Worm (Caenorhabditis elegans): Measurements from ENCODE around the gene B0393.9.
"Not testable (repeated sequence)": the region's sequence is repeated elsewhere in the genome, so short reads cannot be mapped to it uniquely, and the experiment has no call there.

Gene B0393.9

DNA sequence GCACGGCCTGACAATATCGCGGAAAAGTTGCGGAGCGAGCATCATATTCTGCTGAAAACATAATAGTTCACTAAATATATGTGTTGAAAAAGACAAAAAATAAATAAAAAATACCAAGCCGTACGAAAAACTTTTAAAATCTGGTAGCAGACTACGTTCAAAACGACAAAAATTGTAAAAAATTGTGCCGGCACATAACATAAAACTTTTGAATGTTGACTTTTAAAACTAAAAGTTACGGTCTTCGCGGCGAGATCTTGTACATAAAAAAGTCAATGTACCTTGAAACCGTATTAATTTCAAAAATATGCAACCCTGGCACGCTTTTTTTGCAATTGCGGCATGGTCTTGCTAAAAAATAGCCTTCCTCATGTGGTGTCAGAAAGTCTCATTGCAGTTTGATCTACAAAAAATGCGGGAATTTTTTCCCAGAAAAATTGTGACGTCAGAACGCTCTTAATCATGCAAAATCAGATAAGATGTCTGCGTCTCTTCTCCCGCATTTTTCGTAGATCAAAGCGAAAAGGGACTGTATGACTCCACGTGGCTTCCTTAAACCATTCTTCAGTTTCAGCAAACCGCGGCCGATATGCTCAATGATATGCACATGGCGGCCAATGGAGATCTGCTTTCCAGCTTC lies 2.1 kb upstream of the B0393.9 start, which contains the start of the genes gex-5 and C38D4.10:
TSS of gene gex-5 (minus strand) at position 51 of the 640 bp plus-strand sequence.
TSS of gene C38D4.10 (plus strand) at position 590 of the 640 bp plus-strand sequence.
- not testable (repeated sequence) for TF ChIP-seq unc-62 (GFP tag; optimal IDR thresholded peaks at IDR 0.05)

DNA sequence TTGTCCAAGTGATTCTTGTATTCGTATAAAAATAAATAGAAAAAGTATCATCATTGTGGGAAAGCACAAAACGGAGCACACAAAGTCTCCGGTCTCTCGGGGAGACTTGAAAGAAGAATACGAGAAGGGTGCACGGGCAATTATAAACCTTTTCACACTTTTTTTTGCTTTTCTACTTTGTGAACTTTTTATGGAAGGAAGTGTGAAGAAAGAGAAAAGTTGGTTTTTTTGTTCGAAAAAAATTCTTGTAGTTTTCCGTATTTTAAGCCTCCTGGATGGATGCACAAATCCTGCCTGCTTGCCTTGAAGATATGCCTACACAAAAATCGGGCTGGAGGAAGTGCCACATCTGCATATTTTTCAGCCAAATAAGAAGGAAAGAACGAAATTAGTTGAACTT lies 2.0 kb downstream of the B0393.9 start, which contains the start of gene B0393.7:
TSS of gene B0393.7 (minus strand) at position 101 of the 400 bp plus-strand sequence.
- no peak for TF ChIP-seq unc-62 (GFP tag; optimal IDR thresholded peaks at IDR 0.05)

DNA sequence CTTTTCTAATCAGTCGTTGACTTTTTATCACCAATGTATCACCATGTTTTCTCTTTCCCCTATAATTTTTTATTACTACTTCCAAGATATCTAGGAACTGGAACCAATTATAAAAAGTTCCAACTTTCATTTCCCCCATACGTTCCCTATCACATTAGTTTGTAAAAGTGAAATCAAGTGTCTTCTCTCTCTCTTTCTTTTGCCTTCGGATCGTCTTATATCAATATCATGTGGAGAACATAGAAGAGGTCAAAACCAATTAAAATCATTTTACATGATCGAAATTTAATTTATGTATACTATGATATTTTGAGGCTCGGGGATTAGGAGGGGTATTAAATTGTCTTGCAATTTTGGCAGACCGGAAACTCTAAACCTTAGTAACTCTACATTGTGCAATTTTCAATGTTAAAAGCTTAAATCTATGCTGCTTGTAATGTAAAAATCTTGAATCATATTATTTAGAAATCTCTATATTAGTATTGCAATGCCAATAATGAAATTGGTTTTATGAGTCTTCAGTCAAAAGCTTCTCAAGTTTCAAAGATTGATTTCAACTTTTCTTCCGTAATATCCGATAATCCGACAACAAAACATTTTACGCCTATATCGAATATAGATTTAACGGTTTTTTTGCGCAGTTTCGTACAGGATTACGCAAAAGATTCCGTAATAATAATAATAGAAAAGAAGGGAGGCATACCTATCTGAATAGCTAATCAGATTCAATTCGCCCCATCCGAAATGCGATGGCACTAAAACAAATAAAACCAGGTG lies 11.9 kb downstream of the B0393.9 start:
- no peak for TF ChIP-seq unc-62 (GFP tag; optimal IDR thresholded peaks at IDR 0.05)

DNA sequence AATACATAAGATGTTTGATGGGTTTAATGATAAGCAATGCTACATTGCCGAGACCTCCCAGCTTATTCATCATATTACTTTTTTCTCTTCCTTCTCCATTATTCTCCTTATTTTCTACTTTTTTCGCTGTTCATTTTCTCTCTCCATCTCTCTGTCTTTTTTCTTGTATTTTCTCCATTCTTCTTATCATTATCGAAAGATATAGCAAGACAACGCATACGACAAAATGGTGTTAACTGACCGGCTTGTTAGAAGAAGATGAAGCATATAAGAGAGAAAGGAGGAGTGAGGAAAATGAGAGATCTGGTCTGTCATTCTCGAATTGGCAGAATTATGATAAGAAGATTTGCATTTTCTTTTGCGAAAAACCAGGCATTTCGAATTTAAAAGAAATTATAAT lies 13.1 kb downstream of the B0393.9 start:
- TF ChIP-seq unc-62 (GFP tag; optimal IDR thresholded peaks at IDR 0.05): no peak

DNA sequence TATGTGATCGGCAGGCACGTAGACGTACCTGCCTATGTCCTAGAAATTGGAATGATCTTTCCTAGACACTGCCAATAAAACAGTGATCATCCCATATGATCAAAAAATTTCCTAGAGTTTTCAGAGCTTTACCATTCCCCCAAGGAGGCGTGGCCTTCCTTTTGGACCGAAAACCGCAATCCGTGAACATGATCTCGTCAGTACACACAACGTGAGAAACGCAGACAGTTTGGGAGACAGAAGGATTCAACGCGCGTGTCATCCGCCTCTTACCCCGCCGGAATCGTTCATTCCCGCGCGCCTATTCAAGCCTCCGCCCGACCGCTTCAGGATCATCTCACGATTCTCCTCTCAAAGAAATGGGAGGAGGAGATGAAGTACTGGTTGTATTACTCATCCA lies 14.5 kb downstream of the B0393.9 start, which contains the start of gene B0393.5:
TSS of gene B0393.5 (plus strand) at position 301 of the 400 bp plus-strand sequence.
- TF ChIP-seq unc-62 (GFP tag; optimal IDR thresholded peaks at IDR 0.05): no peak

DNA sequence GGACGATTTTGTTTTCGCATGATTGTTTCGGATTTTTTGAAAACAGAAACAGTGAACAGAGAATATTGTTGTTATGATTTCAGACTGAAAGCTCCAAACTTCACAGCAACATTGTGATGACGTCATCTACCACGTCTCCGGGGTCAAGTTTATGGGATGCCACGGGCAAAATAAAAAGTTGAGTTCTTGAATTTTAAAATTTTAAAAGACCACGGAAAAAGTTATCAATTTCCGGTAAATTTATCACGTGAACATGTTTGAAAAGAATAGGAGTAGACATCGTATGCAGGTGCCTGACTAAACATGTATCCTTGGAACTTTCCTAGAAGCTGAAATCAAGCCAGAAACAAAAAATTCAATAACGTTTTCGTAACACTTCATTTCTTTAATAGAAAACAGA lies 16.4 kb downstream of the B0393.9 start, which contains the start of gene B0393.4:
TSS of gene B0393.4 (minus strand) at position 101 of the 400 bp plus-strand sequence.
- no peak for TF ChIP-seq unc-62 (GFP tag; optimal IDR thresholded peaks at IDR 0.05)

DNA sequence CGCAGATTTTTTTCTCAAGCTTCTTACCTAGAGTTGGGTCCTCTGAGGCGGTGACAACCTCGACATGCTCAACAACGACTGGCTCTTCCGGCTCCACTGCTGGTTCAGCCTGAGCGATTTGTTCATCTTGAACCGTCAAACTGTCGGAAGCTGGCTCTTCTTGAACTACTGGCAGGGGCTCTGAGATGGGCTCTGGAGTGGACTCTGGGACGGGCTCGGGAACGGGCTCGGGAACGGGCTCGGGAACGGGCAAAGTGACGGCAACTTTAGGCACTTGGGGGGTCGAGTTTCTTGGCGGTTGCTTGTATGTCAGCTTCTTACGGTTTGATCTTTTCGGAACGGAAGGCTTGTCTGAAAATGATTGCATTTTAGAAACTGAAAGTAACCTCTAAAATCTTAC lies 17.1 kb downstream of the B0393.9 start:
- no peak for TF ChIP-seq unc-62 (GFP tag; optimal IDR thresholded peaks at IDR 0.05)

DNA sequence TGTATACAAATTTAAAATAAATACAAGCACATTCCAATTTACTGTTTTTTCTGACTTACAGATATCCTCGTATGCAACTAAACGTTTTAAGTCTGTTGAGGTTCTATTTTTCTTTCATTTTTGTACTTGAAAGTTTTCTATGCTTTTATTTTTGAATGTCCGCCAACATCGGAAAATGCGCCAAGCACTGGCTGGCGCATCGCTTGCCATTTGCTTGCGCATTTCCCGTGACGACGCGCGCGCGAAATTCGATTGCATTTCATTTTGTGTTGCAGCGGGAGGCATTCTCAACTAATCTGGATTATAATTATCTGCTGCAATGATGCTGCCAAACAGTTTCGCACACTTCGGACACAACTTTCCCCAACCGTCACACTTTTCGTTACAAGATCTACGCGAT lies 23.0 kb downstream of the B0393.9 start, which contains the start of gene fbxl-2:
TSS of gene fbxl-2 (plus strand) at position 278 of the 400 bp plus-strand sequence.
- TF ChIP-seq unc-62 (GFP tag; optimal IDR thresholded peaks at IDR 0.05): no peak

DNA sequence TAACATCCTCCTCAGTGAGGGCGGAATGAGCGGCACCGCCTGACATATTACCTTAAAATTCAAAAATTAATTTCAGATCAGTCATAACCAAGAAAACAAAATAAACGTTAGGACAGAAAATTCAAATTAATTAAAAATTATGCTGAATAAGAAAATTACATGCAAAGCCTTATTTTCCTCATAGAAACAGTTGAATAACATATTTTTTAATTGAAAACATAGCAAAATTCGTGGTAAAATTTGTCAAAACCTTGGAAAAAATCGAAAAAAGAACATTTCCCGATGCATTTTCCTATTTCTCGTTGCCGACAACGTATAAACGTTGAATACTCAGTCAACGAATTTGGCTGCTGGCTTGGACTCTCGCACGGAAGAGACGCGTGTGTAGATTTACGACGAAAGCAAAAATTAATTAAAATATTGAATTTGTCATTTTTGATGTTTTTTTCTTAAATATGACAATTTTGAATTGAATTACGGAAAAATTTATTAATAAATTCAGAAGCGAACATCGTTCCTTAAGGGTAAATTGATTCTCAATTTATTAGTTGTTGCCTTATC lies 25.9 kb downstream of the B0393.9 start, which contains the start of the genes rps-0 and rbg-3:
TSS of gene rps-0 (minus strand) at position 51 of the 561 bp plus-strand sequence.
TSS of gene rbg-3 (plus strand) at position 424 of the 561 bp plus-strand sequence.
- no peak for TF ChIP-seq unc-62 (GFP tag; optimal IDR thresholded peaks at IDR 0.05)

DNA sequence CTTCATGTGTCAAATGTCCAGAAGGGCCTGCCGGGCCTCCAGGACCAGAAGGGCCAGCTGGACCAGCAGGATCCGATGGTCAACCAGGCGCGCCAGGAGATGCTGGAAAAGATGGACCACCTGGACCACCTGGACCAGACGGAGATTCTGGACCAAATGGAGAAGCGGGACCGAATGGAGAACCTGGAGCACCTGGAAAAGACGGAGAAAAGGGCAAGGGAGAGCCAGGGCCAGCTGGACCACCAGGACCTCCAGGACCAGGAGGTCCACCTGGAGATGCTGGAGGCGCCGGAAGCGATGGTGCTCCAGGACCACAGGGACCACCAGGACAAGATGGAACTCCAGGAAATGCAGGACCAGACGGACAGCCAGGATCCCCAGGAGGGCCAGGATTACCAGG lies 31.3 kb downstream of the B0393.9 start:
- no peak for TF ChIP-seq unc-62 (GFP tag; optimal IDR thresholded peaks at IDR 0.05)

DNA sequence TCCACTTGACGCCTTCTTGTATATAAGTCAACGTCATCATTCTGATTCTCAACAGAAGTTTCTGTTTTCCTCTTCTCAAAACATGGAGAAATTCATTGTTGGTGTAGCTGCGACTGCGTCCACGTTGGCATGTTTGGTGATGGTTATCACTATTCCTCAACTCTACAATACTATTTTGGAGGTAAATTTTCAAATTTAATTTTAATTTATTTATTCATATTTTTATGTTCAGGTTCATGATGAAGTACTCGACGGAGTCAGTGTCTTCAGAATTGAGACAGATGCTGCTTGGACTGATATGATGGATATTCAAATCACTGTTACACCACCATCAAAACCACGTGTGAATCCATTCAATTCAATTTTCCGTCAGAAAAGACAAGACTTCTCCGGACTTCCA lies 31.8 kb downstream of the B0393.9 start, which contains the start of gene col-89:
TSS of gene col-89 (plus strand) at position 19 of the 400 bp plus-strand sequence.
- no peak for TF ChIP-seq unc-62 (GFP tag; optimal IDR thresholded peaks at IDR 0.05)

DNA sequence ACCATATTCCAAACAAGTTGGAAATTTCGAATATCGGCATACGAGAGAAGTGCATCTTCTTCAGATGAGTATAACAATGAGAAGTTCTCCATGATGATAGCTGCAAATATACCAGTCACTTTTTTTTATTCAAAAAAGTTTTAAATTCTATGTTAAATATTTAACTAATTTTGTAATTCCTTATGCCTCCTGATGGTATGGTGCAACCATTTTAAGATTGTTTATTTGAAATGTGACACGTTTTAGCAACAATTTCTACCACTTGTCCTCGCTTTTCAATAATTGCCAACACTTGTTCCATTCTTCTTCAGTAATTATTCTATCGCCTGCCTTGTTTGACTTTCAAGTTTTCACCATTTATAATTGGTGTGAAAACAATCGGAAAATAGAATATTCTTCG lies 34.0 kb downstream of the B0393.9 start, which contains the start of gene F17C8.6:
TSS of gene F17C8.6 (minus strand) at position 101 of the 400 bp plus-strand sequence.
- TF ChIP-seq unc-62 (GFP tag; optimal IDR thresholded peaks at IDR 0.05): no peak

DNA sequence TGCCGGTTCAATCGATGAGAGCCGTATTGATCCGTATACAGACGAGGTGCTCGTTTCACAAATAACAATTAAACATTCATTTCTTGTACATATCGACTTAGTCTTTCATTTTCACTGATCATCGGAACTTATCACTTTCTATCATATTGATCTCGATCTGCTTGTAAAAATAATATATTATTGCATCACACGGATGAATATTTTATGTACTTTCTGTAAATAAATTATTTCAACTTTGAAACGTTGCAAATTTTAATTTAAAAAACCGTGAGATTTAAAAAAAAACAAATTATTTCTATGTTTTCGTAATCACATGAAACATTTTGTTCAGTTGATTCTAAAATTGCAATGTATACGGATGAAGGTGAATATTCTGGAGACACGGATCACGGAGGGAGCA lies 37.3 kb downstream of the B0393.9 start, which contains the start of gene twk-6:
TSS of gene twk-6 (plus strand) at position 301 of the 400 bp plus-strand sequence.
- not testable (repeated sequence) for TF ChIP-seq unc-62 (GFP tag; optimal IDR thresholded peaks at IDR 0.05)

DNA sequence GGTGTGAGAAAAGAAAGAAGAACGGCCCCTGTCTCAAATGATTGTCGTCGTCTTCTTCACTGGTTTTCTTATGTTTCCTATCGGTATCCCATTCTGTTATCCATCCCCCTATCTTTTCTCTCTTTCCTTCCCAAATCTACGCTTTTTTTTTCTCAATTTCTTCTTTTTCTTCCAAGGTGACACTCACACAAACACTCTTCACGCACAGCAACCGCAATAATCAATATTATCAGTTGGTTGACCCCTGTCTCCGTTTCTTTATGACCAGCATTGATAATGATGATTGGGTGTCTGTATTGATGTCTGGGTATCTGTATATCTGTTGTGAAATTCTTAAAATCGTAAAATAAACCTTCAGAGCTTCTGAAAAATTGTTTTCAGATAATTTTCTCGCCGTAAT lies 39.1 kb downstream of the B0393.9 start:
- no peak for TF ChIP-seq unc-62 (GFP tag; optimal IDR thresholded peaks at IDR 0.05)

DNA sequence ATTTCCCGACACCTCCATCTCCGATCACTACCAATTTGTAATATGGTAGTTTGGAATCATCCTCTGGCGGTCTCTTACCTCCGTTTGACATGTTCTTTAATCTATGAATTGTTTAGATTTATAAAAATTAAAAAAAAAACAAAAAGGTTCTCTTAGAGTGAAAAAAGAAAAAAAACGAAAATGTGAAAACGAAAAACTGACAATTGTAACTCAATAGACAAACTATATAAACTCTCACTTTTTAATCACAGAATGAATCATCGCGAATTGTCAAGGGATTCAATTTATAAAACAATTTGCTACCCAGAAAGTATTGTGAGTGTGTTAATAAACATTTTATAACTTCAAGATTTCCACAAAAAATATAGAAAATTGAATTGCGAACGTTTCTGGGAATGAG lies 40.0 kb downstream of the B0393.9 start, which contains the start of gene ras-2:
TSS of gene ras-2 (minus strand) at position 101 of the 400 bp plus-strand sequence.
- TF ChIP-seq unc-62 (GFP tag; optimal IDR thresholded peaks at IDR 0.05): no peak

DNA sequence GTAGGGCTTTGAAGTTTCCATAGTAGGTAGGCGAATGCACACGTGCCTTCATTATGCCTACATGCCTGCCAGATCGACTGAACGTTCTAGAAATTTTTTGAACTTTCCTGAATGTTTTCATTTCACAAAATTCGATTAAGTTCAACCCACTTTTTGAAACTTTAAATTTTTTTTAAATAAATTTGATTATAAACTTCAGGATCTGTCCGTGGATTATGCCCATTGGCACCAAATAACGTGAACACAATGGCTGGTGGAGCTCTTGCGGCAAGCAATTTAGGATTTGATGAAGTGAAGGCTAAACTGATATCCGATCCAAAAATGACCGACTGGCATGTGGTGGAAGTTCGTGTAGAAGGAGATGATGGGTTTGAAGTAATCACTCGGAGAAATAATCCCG lies 44.5 kb downstream of the B0393.9 start, which contains the start of gene F17C8.7:
TSS of gene F17C8.7 (plus strand) at position 301 of the 400 bp plus-strand sequence.
- no peak for TF ChIP-seq unc-62 (GFP tag; optimal IDR thresholded peaks at IDR 0.05)

Measured in whole organism, dauer.